Worm (Caenorhabditis elegans) whole organism, young adult: ENCODE measurements around the gene sri-53.

Source experiments
- F33H1.4 ChIP-seq: fragments of 200-800 bp; sonication (Bioruptor generic); IDR thresholded peaks from 2 replicates; pipeline ENCODE4 v1.3.6; 2022; ENCODE audit warnings: missing genetic modification reagents, missing genetic modification characterization, missing compliant biosample characterization
- T07F8.4 ChIP-seq: sonication (generic microtip); optimal IDR thresholded peaks from 2 replicates; lab custom pipeline; 2016; ENCODE audit warnings: mild to moderate bottlenecking, missing genetic modification characterization, moderate library complexity, missing compliant biosample characterization
- Y53G8AR.9 ChIP-seq: fragments of 200-800 bp; sonication (Bioruptor generic); conservative IDR thresholded peaks from 2 replicates; pipeline ENCODE4 v1.3.6; 2022; ENCODE audit warnings: missing genetic modification reagents, missing genetic modification characterization, missing compliant biosample characterization
- ama-1 ChIP-seq, 3 experiments: fragments of 150-350 bp in 1 of 3; sonication (generic microtip) in 2 of 3; optimal IDR thresholded peaks; 2 replicates each; lab custom pipeline; 2014 to 2018; ENCODE audit warnings: missing biosample characterization in 2 of 3, missing genetic modification characterization in 2 of 3, missing genetic modification reagents in 2 of 3
- die-1 ChIP-seq: sonication (generic microtip); optimal IDR thresholded peaks from 2 replicates; lab custom pipeline; 2016; ENCODE audit warnings: missing genotype, mild to moderate bottlenecking, missing genetic modification characterization, missing compliant biosample characterization
- pbrm-1 ChIP-seq: fragments of 200-800 bp; sonication (Bioruptor generic); IDR thresholded peaks from 2 replicates; pipeline ENCODE4 v1.3.6; 2022; ENCODE audit warnings: missing genetic modification reagents, missing genetic modification characterization, missing compliant biosample characterization
- snpc-4 ChIP-seq, 5 experiments: fragments of 150-350 bp in 1 of 5; sonication (generic microtip) in 4 of 5; optimal IDR thresholded peaks; 2 replicates each; lab custom pipeline; 2014 to 2018; ENCODE audit warnings: missing genetic modification characterization in 5 of 5, missing biosample characterization in 3 of 5, antibody characterized with exemption in 2 of 5, mild to moderate bottlenecking in 2 of 5, missing compliant biosample characterization in 2 of 5, missing genotype in 2 of 5, moderate library complexity in 2 of 5, missing genetic modification reagents in 1 of 5
- unc-62 ChIP-seq: fragments of 150-350 bp; optimal IDR thresholded peaks from 2 replicates; lab custom pipeline; 2014; ENCODE audit warnings: missing biosample characterization, missing genetic modification reagents, missing genetic modification characterization
- ztf-25 ChIP-seq: fragments of 200-800 bp; sonication (Bioruptor generic); IDR thresholded peaks from 2 replicates; pipeline ENCODE4 v1.3.6; 2022; ENCODE audit warnings: missing genetic modification reagents, missing genetic modification characterization, missing compliant biosample characterization

ce11 chrII:3249406-3249805, 47.0 kb upstream of the sri-53 start, which contains the start of gene clec-124:
- no peak for TF ChIP-seq Y53G8AR.9 (GFP tag; lab: Robert Waterston, UW)
- no peak for TF ChIP-seq ztf-25
- TF ChIP-seq die-1 = no peak
- TF ChIP-seq unc-62 (GFP tag; lab: Kevin White, UChicago) = no peak
- no peak for TF ChIP-seq snpc-4 (GFP tag; optimal IDR thresholded peaks at IDR 0.05; lab: Kevin White, UChicago)
- no peak for TF ChIP-seq snpc-4 (tag; optimal IDR thresholded peaks at IDR 0.05; lab: Kevin White, UChicago)
- no peak for TF ChIP-seq T07F8.4 (tag; lab: Kevin White, UChicago)
- TF ChIP-seq ama-1 (optimal IDR thresholded peaks at IDR 0.05; lab: Kevin White, UChicago) = no peak
- no peak for TF ChIP-seq ama-1 (GFP tag; optimal IDR thresholded peaks at IDR 0.05; lab: Kevin White, UChicago)
- no peak for TF ChIP-seq F33H1.4
- no peak for TF ChIP-seq pbrm-1 (GFP tag; lab: Robert Waterston, UW)
